Fruit fly (Drosophila melanogaster): Measurements from ENCODE around the gene Nt5a.

Nt5a gene

dm6 chr3L:1335428-1335764 lies 28.2 kb upstream of the Nt5a start (continued):
- TF ChIP-seq peb (GFP tag; IDR thresholded peaks at IDR 0.05): no peak
- 0 out of 3 replicates have a peak, but pooled peaks have one; percentile 33 for TF ChIP-seq CG11695 (GFP tag; IDR thresholded peaks at IDR 0.05)
- TF ChIP-seq zen2 (GFP tag; IDR thresholded peaks at IDR 0.05; ENCODE audit: partially characterized antibody): no peak
- peak; percentile 42 for TF ChIP-seq kah (GFP tag; optimal IDR thresholded peaks at IDR 0.05)
- no peak for TF ChIP-seq CG10565 (GFP tag; optimal IDR thresholded peaks at IDR 0.05)
- TF ChIP-seq CG13775 (GFP tag; optimal IDR thresholded peaks at IDR 0.05): no peak
- peak; percentile 90 for TF ChIP-seq Drgx (GFP tag; IDR thresholded peaks at IDR 0.05)
- no peak for TF ChIP-seq toy (GFP tag; IDR thresholded peaks at IDR 0.05)
- TF ChIP-seq crol (GFP tag; IDR thresholded peaks at IDR 0.05): peak; percentile 76
- TF ChIP-seq CG10366 (GFP tag; IDR thresholded peaks at IDR 0.05): peak; percentile 74
- no peak for TF ChIP-seq CG6813 (GFP tag; optimal IDR thresholded peaks at IDR 0.05)
- TF ChIP-seq CG3847 (GFP tag; IDR thresholded peaks at IDR 0.05): no peak
- TF ChIP-seq Tbp (GFP tag; optimal IDR thresholded peaks at IDR 0.05): no peak
- TF ChIP-seq Fer2 (tag; optimal IDR thresholded peaks at IDR 0.05): no peak
- peak; percentile 72 for TF ChIP-seq Dbx (GFP tag; IDR thresholded peaks at IDR 0.05)
- peak; percentile 21 for TF ChIP-seq CG2712 (tag; optimal IDR thresholded peaks at IDR 0.05)
- TF ChIP-seq sr (GFP tag; IDR thresholded peaks at IDR 0.05): no peak
- no peak for TF ChIP-seq CG11398 (GFP tag; optimal IDR thresholded peaks at IDR 0.05)
- no peak for TF ChIP-seq Vsx1 (GFP tag; optimal IDR thresholded peaks at IDR 0.05)
- peak; percentile 6 for TF ChIP-seq CG10462 (GFP tag; optimal IDR thresholded peaks at IDR 0.05)
- TF ChIP-seq row (GFP tag; IDR thresholded peaks at IDR 0.05): peak; percentile 87
- TF ChIP-seq p53 (GFP tag; optimal IDR thresholded peaks at IDR 0.05): no peak
- TF ChIP-seq CG14965 (GFP tag; optimal IDR thresholded peaks at IDR 0.05; ENCODE audit: borderline replicate concordance): no peak
- TF ChIP-seq Ada2b (GFP tag; IDR thresholded peaks at IDR 0.05): peak; percentile 71
- TF ChIP-seq pfk (GFP tag; optimal IDR thresholded peaks at IDR 0.05): no peak
- TF ChIP-seq BEAF-32 (GFP tag; optimal IDR thresholded peaks at IDR 0.05): no peak
- TF ChIP-seq Sin3A (optimal IDR thresholded peaks at IDR 0.05): no peak
- no peak for TF ChIP-seq CG16815 (GFP tag; optimal IDR thresholded peaks at IDR 0.05)
- TF ChIP-seq Fer1 (GFP tag; optimal IDR thresholded peaks at IDR 0.05): peak; percentile 66
- no peak for TF ChIP-seq Dad (GFP tag; optimal IDR thresholded peaks at IDR 0.05)
- TF ChIP-seq CG17385 (GFP tag; optimal IDR thresholded peaks at IDR 0.05): peak; percentile 29
- peak; percentile 52; the same call in 2 of the 3 replicates for TF ChIP-seq tgo (GFP tag; IDR thresholded peaks at IDR 0.05)
- TF ChIP-seq CG2889 (GFP tag; IDR thresholded peaks at IDR 0.05): no peak
- no peak for TF ChIP-seq CG6683 (GFP tag; optimal IDR thresholded peaks at IDR 0.05)
- no peak for TF ChIP-seq MTF-1 (GFP tag; optimal IDR thresholded peaks at IDR 0.05; ENCODE audit: borderline replicate concordance)
- no peak for TF ChIP-seq CG33213 (GFP tag; optimal IDR thresholded peaks at IDR 0.05)
- TF ChIP-seq CG12219 (GFP tag; optimal IDR thresholded peaks at IDR 0.05): no peak
- TF ChIP-seq eve (GFP tag; optimal IDR thresholded peaks at IDR 0.05): no peak
- no peak for TF ChIP-seq Hand (GFP tag; optimal IDR thresholded peaks at IDR 0.05)
- TF ChIP-seq CG1529 (GFP tag; optimal IDR thresholded peaks at IDR 0.05): no peak
- TF ChIP-seq Dip3 (GFP tag; optimal IDR thresholded peaks at IDR 0.05): no peak
- no peak for TF ChIP-seq ham (GFP tag; IDR thresholded peaks at IDR 0.05)
- TF ChIP-seq mld (GFP tag; IDR thresholded peaks at IDR 0.05; ENCODE audit: partially characterized antibody): no peak
- no peak for TF ChIP-seq CG2202 (tag; optimal IDR thresholded peaks at IDR 0.05)
- TF ChIP-seq TFAM (GFP tag; optimal IDR thresholded peaks at IDR 0.05): no peak
- no peak for TF ChIP-seq BtbVII (GFP tag; optimal IDR thresholded peaks at IDR 0.05)
- TF ChIP-seq CG10274 (GFP tag; optimal IDR thresholded peaks at IDR 0.05): no peak
- TF ChIP-seq otp (GFP tag; IDR thresholded peaks at IDR 0.05): no peak
- TF ChIP-seq phol (tag; optimal IDR thresholded peaks at IDR 0.05): no peak
- TF ChIP-seq CG10959 (GFP tag; IDR thresholded peaks at IDR 0.05): no peak
- TF ChIP-seq CG5180 (GFP tag; optimal IDR thresholded peaks at IDR 0.05): no peak
- no peak for TF ChIP-seq CG14860 (GFP tag; IDR thresholded peaks at IDR 0.05; ENCODE audit: partially characterized antibody)
